Fruit fly (Drosophila melanogaster) whole organism, larva: ENCODE measurements around the gene SAK.

Experiments
- noc ChIP-seq: fragments of 200-800 bp; sonication (Bioruptor generic); optimal IDR thresholded peaks from 3 replicates; lab custom pipeline; 2019; ENCODE audit warnings: missing biosample characterization, mild to moderate bottlenecking, missing genetic modification characterization, moderate library complexity

Gene SAK

DNA sequence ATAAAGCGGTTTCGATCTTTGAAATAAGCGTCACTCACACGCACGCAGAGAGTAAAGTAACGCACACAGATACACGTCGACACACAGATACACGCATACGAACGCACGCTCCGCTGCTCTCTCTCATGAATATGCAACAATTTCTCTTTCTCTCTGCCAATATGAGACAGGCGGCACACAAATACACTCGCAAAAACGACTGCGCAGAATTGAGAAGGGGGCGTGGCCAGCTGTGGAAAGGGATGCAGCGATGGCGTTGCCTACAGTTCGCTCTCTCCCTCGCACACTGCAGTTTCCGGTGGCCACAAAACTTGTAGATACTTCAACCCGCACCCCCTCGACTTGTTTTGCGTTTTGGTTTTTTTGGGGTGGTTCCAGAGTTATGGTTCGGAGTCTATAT lies 36.1 kb downstream of the SAK start:
- TF ChIP-seq noc (tag; lab: Kevin White, UChicago) = no peak

DNA sequence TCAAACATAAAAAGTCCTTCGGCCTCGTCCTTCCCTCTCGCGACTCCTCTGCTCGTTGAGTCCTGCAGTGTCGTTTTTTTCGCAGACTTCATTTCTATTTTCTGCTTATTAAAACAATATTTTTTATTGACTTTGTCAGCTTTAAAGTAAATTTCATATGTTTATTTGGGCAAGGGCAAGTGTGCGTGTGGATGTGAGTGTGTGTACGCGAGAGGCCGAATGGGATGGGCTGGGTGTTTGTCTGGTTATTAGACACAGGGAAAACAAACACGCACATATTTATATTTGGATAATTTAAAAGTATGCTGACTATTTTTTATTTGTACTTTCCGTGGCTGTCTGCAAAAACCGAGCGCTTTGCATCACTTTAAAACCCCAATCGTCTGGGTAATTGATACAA lies 37.8 kb downstream of the SAK start:
- TF ChIP-seq noc (tag; lab: Kevin White, UChicago) = no peak

DNA sequence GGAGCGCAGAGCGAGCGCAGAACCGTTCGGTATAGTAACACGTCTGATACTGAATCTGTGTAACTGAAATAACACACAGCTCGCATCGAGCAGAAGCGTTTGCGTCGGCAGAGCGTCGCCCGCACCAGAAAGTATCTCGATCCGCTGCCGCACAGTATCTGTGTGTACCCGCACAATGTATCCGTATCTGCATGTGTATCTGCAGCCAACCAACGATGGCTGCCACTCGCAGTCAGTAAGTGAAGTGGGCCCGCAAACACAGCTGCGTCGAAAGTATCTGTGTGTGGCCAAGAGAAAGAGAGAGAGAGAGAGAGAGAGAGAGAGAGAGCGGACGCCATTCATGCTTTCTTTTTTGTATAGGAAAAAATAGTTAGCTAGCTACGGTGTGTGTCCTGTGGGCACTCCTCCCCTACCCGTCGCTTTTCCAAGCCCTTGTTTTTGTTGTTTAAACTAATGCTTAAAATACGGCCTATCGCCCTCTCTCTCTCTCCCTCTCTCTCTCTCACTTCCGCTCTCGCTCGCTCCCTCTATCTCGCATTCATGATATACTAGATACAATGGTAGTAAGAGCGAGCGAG lies 39.2 kb downstream of the SAK start, which contains the start of gene croc:
Gene croc (minus strand): TSS at position 51 of the 578 bp plus-strand sequence.
- no peak for TF ChIP-seq noc (tag; lab: Kevin White, UChicago)

DNA sequence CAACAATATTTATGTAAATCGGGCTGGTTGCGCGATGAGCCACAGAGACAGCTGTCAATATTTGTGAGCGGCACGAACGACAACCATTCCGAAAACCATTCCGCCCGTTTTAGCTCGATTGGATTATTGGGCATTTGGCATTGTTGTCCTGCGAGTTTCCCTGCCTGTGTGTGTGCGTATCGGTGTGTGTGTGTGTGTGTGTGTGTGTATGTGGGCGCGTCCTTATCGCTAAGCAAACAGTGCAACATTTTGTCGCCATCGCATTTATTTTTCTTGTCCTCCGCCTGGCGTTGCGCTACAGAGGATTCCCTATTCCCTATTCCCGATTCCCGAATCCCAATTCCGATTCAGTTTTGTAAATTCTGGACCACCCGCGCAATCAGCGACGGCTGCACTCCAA lies 43.8 kb downstream of the SAK start:
- TF ChIP-seq noc (tag; lab: Kevin White, UChicago) = no peak

DNA sequence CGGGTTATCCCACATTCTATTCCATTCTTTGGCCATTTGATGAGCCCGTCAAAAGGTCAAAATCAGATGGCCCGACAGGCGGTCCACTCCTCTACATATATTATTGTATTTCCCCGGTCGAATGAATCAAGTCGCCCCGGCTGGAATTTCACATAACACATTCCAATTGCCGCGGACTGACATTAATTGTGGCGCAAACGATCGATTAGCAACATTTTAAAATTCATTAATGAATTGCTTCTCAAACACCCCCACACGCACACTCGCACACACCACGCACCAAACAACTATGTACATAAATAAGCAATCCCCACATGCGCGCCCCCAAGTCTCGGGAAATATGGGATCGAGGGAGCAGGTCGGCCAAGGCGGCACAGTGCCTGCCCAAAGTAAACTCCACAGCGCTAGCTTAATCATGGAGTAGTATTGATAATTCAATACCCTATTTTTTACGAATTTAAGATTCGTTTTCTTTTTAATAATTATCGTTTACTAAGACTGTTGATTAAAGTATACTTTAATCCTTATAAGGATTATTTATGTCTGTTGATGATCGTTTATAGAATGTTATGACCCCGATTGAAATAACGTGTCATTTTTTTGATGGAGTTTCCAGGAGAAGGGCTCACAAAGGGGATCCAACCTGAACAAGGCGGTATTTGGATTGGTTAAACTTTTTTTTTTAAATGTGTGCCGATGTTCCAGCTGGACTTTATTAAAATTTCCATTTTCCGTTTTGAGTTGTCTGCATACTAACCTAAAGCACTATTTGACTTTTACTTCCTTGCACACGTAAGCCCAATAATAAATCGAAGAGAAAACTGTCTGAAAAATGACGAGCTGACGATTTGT lies 50.2 kb downstream of the SAK start:
- TF ChIP-seq noc (tag; lab: Kevin White, UChicago) = no peak

DNA sequence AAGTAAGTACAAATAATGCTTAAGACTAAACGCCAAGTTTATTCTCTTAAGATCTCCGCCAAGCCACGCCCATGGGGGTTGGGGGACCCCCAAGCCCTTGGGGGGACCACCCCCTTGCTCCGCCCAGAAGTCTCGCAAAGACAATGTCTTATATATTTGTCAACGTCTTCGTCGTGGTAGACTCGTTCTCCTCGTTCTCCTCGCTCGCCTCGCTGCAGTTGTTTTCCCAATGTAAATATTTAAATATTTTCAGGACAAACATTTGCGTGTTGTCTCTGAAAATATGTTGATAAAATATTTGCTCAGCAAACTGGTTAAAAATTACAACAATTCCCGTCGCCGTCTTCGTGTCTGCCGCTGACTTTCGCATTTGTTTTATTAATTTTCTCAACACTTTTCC lies 51.4 kb downstream of the SAK start:
- TF ChIP-seq noc (tag; lab: Kevin White, UChicago) = no peak

DNA sequence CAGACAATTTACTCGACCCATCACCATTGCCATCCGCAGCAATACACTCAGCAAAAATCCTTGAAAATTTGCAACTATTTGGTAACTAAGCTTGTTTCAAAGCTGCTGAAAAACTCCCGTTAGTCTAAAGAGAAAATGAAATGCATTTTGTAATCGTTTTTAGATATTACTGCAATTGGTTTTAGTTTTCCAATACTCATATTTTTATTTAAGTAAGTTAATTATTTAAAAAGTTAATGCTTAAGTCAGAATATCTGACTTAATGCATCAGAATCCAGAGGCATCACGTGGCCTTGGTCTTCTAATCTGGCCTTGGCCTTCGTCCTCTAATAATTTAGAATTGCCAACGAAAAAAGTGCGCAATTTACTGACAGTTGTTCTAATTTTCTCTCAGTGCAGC lies 52.8 kb downstream of the SAK start:
- no peak for TF ChIP-seq noc (tag; lab: Kevin White, UChicago)
